Fruit fly (Drosophila melanogaster) Kc167 (cell line): ENCODE results near the gene GramD1B.

Experiments
- Myc ChIP-seq: fragments of >200 bp; optimal IDR thresholded peaks from 2 replicates; lab custom pipeline; 2017; ENCODE audit warnings: missing external identifiers
- Sin3A ChIP-seq: fragments of >200 bp; optimal IDR thresholded peaks from 2 replicates; lab custom pipeline; 2018; ENCODE audit warnings: missing external identifiers
- h ChIP-seq: fragments of >200 bp; optimal IDR thresholded peaks from 3 replicates; lab custom pipeline; 2018; ENCODE audit warnings: missing external identifiers
- insv ChIP-seq: fragments of >200 bp; optimal IDR thresholded peaks from 3 replicates; lab custom pipeline; 2018; ENCODE audit warnings: missing external identifiers
- psq ChIP-seq: fragments of >200 bp; optimal IDR thresholded peaks from 2 replicates; lab custom pipeline; 2017; ENCODE audit warnings: missing external identifiers
- ttk ChIP-seq: sonication (Bioruptor generic); optimal IDR thresholded peaks from 2 replicates; lab custom pipeline; 2017; ENCODE audit warnings: missing external identifiers

Gene GramD1B

DNA sequence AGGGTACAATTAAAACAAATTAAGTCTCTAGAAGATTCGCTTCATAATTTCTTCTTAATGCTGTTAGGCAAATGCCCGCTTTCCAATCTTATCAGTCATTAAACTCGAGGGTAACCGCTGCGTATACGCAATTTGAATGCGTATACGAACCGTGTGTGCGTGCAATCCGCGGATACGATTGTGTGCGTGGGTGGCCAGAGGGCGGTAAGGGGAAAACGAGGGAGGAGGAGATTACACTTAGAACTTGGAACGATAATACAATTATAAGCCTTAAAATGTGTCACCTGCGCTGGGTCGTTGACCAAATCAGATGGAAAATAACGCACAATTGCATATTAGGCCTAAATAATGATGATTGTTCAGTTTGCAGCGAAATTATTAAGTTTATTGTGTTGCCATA is 17.4 kb downstream of the GramD1B start:
- TF ChIP-seq insv (lab: Kevin White, UChicago): no peak
- no peak for TF ChIP-seq Myc (lab: Kevin White, UChicago)
- TF ChIP-seq h (lab: Kevin White, UChicago): no peak
- no peak for TF ChIP-seq ttk
- no peak for TF ChIP-seq psq

- TF ChIP-seq psq (no peak), ttk (no peak), h (lab: Kevin White, UChicago) (no peak), insv (lab: Kevin White, UChicago) (no peak), Myc (lab: Kevin White, UChicago) (no peak), Sin3A (lab: Kevin White, UChicago) (no peak)
Observed at dm6 chr2L:3354642-3355380, 18.4 kb downstream of the GramD1B start, which contains the start of gene E23. Gene E23, minus strand, starts transcription at chr2L:3354829.

dm6 chr2L:3353791-3354190 is 19.4 kb downstream of the GramD1B start:
- TF ChIP-seq Myc (lab: Kevin White, UChicago) (no peak), h (lab: Kevin White, UChicago) (no peak), insv (lab: Kevin White, UChicago) (no peak), ttk (no peak), psq (no peak), Sin3A (lab: Kevin White, UChicago) (no peak)

DNA sequence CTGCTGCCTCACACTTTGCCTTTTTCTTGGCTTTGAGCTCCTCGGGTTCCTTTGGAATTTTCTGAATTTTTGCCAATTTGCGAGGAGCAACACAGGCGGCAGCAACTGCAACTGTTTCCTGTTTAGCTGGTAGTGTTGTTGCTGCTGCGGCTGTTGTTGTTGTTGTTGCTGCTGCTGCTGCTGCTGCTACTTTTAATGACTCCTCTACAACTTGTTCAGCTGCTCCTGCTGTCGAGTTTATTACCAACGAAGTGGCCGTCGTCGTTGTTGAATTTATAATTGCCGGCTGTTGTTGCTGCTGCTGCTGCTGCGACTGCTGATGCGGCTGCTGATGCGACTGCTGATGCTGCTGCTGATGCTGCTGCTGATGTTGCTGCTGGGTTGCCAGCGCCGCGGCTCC is 20.2 kb downstream of the GramD1B start:
- TF ChIP-seq ttk (no peak), psq (no peak)

DNA sequence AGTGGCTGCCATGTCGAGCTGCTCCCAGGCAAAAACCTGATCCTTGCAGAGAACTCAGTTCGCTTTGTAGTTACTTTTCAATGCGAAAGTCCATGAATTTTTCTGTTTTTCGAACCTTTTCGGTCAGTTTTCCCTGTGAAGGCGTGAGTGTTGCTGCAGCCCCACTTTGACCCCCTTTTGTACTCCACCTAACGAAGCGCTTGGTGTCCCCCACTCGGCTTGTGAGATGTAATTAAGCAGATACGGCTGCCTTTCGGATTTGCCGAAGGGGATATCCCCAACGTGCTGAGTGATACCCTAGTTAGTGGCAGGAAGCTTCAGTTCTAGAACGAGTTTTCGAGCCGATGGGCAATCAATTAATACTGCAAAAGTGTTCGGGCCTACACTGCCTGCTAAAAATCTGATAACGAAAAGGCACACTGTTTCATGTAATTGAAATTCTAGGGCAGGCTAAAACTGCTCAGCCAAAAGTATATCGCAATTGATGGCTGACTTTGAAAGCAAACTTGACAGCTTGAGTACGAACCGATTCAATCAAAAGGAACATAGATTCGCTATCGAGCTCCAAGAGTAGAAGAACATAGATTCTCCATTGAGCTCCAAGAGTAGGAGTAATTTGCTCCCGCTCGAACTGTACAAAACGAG is 21.5 kb downstream of the GramD1B start:
- no peak for TF ChIP-seq h (lab: Kevin White, UChicago)

DNA sequence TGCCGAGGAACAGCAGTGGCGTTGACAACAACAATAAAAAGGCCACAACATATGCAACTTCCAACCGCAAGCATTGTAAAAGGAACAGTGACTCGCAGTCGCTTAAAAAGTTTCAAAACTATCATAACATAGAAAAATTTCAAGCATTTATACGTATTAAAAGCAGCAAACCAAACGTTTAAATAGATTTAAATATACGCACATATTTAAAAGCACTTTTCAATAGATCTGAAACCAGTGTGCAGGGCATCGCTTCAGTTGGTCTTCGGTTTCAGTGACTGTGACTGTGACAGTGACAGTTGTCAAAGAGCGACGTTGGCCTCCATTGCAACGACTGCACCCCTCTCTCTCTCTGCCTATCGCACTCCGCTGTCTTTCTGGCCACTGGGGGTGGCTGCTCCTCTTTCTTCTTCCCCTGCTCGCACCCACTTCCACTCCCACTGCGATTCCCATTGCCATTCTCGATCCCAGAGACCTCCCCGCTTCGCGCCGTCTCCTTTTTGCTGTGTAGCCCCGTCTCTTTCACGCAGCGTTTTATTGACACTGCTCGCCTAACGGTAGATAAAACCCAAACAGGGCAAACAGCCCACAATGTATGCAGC is 24.9 kb downstream of the GramD1B start:
- no peak for TF ChIP-seq ttk
- TF ChIP-seq h (lab: Kevin White, UChicago): no peak
- TF ChIP-seq insv (lab: Kevin White, UChicago): no peak
- TF ChIP-seq Myc (lab: Kevin White, UChicago): no peak
- no peak for TF ChIP-seq Sin3A (lab: Kevin White, UChicago)
- TF ChIP-seq psq: no peak

DNA sequence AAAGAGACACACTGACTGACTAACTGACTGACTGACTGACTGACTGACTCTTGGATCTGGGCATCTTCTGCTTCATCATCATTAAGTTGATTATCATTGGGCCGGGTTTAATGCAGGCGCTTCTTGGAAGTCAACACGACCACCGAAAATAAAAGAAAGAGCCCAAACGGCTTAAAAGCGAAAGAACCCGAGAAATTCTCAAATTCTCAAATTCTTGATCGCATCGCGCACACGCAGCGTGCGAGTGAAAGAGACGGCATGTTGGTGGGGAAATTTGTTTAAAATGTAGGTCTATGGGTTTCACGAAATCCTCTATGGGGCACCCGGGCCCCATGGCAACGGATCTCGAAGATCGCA is 26.7 kb downstream of the GramD1B start:
- TF ChIP-seq insv (lab: Kevin White, UChicago): no peak
- TF ChIP-seq psq: no peak
- no peak for TF ChIP-seq ttk
- no peak for TF ChIP-seq Sin3A (lab: Kevin White, UChicago)

DNA sequence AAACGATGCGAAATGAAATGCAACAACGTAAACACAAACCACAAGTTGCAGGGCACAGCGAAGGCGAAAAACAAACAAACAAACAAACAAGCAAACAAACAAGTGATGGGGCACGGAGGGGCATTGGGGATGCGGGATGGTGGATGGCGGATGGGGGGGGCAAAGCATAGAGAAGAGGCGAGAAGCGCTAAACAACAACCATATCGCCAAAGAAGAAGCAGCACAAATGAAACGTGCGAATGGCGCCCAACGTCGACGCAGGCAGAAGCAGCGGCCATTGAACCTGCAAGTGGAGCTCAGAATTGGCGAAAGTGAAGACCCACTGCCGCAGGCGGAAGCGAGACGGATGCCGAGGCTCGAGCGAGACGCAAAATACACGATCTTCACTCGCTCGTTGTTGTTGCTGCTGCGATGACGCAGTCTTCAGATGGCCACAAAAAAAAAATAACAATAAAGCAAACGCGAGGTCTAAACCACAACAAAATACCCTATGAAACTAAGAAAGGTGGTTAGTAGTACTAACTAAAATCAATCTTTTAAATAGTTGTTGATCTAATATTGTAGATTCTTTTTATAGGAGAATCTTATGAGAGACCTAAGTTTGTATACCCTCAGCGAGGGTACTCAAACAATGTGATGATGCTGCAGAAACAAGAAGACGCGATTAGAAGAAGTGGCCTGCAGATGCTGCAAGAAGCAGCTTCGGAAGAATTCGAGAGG is 27.2 kb downstream of the GramD1B start:
- TF ChIP-seq Sin3A (lab: Kevin White, UChicago): no peak
- no peak for TF ChIP-seq h (lab: Kevin White, UChicago)
- no peak for TF ChIP-seq Myc (lab: Kevin White, UChicago)
- no peak for TF ChIP-seq psq
- TF ChIP-seq ttk: no peak
- TF ChIP-seq insv (lab: Kevin White, UChicago): no peak

- TF ChIP-seq psq (no peak), Myc (lab: Kevin White, UChicago) (no peak), h (lab: Kevin White, UChicago) (no peak), Sin3A (lab: Kevin White, UChicago) (no peak), insv (lab: Kevin White, UChicago) (no peak), ttk (no peak)
Observed at dm6 chr2L:3342369-3342768, 30.8 kb downstream of the GramD1B start.

DNA sequence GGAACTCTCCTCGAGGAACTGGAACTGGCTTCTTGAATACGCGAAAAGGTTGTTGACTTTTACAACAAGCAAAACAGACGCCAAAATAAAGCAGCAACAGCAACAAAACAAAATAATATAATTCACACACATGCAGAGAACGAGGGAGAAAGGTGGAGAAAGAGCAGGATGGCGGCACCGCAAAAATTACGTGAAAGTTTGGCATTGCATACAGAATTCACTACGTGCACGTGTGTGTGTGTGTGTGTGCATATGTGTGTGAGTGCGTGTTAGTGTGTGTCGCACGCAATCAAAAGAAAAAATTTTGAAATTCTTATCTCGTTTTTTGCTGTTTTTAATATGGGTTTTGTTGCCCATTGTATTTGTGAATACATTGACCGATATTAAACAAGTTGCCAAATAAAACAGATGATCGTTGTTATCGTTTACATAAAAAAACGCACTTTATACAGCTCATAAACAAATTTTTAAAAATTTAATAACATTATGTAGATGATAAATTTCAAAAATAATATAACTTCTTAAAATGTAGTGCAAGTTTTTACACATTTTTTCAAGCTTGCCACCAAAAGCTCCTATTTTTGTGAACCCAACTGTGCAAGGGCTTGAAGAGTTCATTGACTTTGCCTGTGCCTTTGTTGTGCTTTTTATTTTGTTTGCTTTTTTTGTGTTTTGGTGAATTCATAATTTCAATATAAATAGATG is 31.8 kb downstream of the GramD1B start:
- TF ChIP-seq ttk (no peak), insv (lab: Kevin White, UChicago) (no peak), psq (no peak), Sin3A (lab: Kevin White, UChicago) (no peak), Myc (lab: Kevin White, UChicago) (no peak), h (lab: Kevin White, UChicago) (no peak)

DNA sequence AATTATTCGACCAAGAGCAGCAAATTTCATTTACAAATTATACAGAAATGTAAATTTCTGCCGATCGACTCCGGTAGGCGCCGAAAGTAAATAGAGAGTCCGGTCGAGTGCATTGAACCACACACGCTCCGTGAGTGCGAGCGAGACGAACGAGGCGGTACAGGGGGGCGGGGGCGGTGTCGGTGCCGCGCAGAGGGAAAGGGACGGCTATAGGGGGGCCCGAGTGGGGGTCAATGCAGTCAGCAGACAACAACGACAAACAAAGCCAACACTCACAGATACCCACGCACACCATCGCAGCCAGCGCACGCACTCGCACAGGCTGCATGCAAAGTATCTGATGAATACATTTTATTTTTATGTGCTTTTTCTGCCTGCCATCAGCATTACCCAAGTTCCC is 33.8 kb downstream of the GramD1B start:
- TF ChIP-seq Myc (lab: Kevin White, UChicago) (no peak), insv (lab: Kevin White, UChicago) (no peak), h (lab: Kevin White, UChicago) (no peak), ttk (no peak), psq (no peak), Sin3A (lab: Kevin White, UChicago) (no peak)
